Fruit fly (Drosophila melanogaster): ENCODE results near the gene stx.

stx gene

DNA sequence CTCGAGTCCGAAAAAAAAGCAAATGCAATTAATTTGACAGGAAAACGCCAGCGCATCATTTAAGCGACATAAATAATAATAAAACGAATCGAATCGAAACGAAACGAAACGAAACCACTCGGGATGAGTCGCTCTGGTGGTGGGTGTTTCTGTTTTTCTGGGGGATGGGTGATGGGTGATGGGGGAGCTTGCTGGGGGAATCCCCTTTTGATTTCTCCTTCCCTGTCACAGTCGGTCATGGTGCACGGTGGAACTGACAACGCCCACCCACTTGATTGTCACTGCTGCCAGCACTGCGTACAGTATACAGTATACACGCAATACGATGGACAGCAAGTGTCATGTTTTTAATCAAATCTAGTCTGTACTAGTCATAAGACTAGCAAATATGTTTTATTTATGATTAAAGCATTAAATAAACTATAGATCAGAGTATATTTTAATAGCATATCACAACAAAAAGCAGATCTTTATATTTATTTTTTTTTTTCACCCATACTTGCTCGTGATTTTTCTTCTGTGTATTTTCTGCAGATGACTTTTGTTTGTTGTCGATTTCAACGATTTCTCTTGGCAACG lies 22.8 kb downstream of the stx start:
- TF ChIP-seq dmrt93B (GFP tag; optimal IDR thresholded peaks at IDR 0.05): no peak
- no peak for TF ChIP-seq usp (GFP tag; optimal IDR thresholded peaks at IDR 0.05)
- TF ChIP-seq GATAd (GFP tag; optimal IDR thresholded peaks at IDR 0.05): no peak
- no peak for TF ChIP-seq Myc (optimal IDR thresholded peaks at IDR 0.05)
- TF ChIP-seq tai (GFP tag; optimal IDR thresholded peaks at IDR 0.05): no peak
- TF ChIP-seq Mio (GFP tag; optimal IDR thresholded peaks at IDR 0.05): no peak
- TF ChIP-seq pan (optimal IDR thresholded peaks at IDR 0.05): no peak
- TF ChIP-seq Hnf4 (GFP tag; optimal IDR thresholded peaks at IDR 0.05): no peak
- no peak for TF ChIP-seq OdsH (GFP tag; optimal IDR thresholded peaks at IDR 0.05)
- no peak for TF ChIP-seq Dfd (GFP tag; optimal IDR thresholded peaks at IDR 0.05)
- TF ChIP-seq dl (GFP tag; optimal IDR thresholded peaks at IDR 0.05; ENCODE audit: insufficient read depth in 1 of 2, partially characterized antibody in 2 of 2): no peak
- TF ChIP-seq CG32264 (GFP tag; optimal IDR thresholded peaks at IDR 0.05): no peak
- no peak for TF ChIP-seq Vsx2 (GFP tag; optimal IDR thresholded peaks at IDR 0.05; ENCODE audit: partially characterized antibody)
- TF ChIP-seq sage (GFP tag; optimal IDR thresholded peaks at IDR 0.05): no peak
- TF ChIP-seq Dif (GFP tag; optimal IDR thresholded peaks at IDR 0.05; ENCODE audit: partially characterized antibody): no peak
- no peak for TF ChIP-seq CG9705 (GFP tag; optimal IDR thresholded peaks at IDR 0.05)
- no peak for TF ChIP-seq jim (GFP tag; optimal IDR thresholded peaks at IDR 0.05)
- no peak for TF ChIP-seq Hr78 (GFP tag; optimal IDR thresholded peaks at IDR 0.05)
- TF ChIP-seq Hr83 (GFP tag; optimal IDR thresholded peaks at IDR 0.05; ENCODE audit: poor library complexity, severe bottlenecking): no peak
- no peak for TF ChIP-seq Rel (GFP tag; optimal IDR thresholded peaks at IDR 0.05)
- TF ChIP-seq Rel (tag; optimal IDR thresholded peaks at IDR 0.05): peak; percentile 91
- TF ChIP-seq psq (GFP tag; optimal IDR thresholded peaks at IDR 0.05): no peak
- TF ChIP-seq ey (GFP tag; optimal IDR thresholded peaks at IDR 0.05): no peak
- TF ChIP-seq sv (GFP tag; optimal IDR thresholded peaks at IDR 0.05): no peak
- TF ChIP-seq dsf (GFP tag; optimal IDR thresholded peaks at IDR 0.05; ENCODE audit: borderline replicate concordance): no peak
- no peak for TF ChIP-seq Jra (GFP tag; optimal IDR thresholded peaks at IDR 0.05)
- no peak for TF ChIP-seq Abd-B (GFP tag; optimal IDR thresholded peaks at IDR 0.05)
- TF ChIP-seq woc (GFP tag; optimal IDR thresholded peaks at IDR 0.05): no peak
- no peak for TF ChIP-seq br (GFP tag; optimal IDR thresholded peaks at IDR 0.05)
- TF ChIP-seq foxo (GFP tag; optimal IDR thresholded peaks at IDR 0.05): peak in 1 of 2 experiments; percentile 36
- no peak for TF ChIP-seq N (GFP tag; optimal IDR thresholded peaks at IDR 0.05)
- TF ChIP-seq Sp1 (GFP tag; optimal IDR thresholded peaks at IDR 0.05): peak; percentile 10
- no peak for TF ChIP-seq lola (GFP tag; optimal IDR thresholded peaks at IDR 0.05)
- no peak for TF ChIP-seq CrebA (GFP tag; optimal IDR thresholded peaks at IDR 0.05; ENCODE audit: borderline replicate concordance)
- TF ChIP-seq rgr (GFP tag; optimal IDR thresholded peaks at IDR 0.05): peak; percentile 29
- peak; percentile 5 for TF ChIP-seq HLH106 (tag; optimal IDR thresholded peaks at IDR 0.05)
- TF ChIP-seq h (GFP tag; optimal IDR thresholded peaks at IDR 0.05): peak; percentile 20
- peak; percentile 25 for TF ChIP-seq fru (GFP tag; optimal IDR thresholded peaks at IDR 0.05)
- TF ChIP-seq brk (GFP tag; optimal IDR thresholded peaks at IDR 0.05): no peak

DNA sequence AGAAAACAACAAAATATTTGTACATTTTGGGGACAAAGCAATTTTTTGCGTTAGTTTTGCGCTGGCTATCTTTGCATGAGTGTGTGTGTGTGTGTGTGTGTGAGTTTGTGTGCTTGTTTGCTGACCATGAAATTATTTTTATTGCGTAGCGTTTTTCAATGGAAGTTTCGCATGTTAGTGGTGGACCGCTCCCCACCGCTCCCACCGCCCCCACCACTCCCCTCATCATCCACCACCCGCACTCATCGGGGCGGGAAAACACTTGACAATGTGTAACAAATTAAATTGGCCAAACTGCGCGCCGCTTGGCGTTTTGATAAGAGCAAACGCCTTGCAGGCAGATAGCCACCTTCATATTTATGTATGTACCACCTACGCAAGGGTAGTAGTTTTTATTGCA lies 25.5 kb downstream of the stx start:
- TF ChIP-seq Rel (GFP tag; optimal IDR thresholded peaks at IDR 0.05): no peak
- TF ChIP-seq Rel (tag; optimal IDR thresholded peaks at IDR 0.05): no peak
- TF ChIP-seq Dfd (GFP tag; optimal IDR thresholded peaks at IDR 0.05): peak; percentile 71

DNA sequence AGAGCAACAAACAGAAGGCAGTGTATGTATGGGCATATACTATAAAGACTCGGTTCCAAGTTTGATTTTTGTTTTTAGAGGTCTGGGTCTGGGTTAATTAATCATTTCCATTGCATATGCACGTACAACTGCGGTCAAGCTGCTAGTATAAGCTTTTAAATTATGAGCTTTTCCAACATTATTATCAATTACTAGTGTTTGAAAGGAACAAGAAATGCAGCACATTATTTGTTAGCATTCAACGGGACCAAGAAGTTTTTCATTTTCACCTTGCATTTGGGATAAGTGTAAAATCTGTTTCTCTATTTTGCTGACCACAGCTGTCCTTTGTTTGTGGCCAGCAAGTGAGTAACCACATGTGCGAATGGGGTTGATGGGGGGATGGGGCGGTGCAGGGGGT lies 26.9 kb downstream of the stx start:
- TF ChIP-seq lola (GFP tag; optimal IDR thresholded peaks at IDR 0.05): no peak
- no peak for TF ChIP-seq Mio (GFP tag; optimal IDR thresholded peaks at IDR 0.05)
- TF ChIP-seq N (GFP tag; optimal IDR thresholded peaks at IDR 0.05): no peak
- no peak for TF ChIP-seq Dfd (GFP tag; optimal IDR thresholded peaks at IDR 0.05)
- no peak for TF ChIP-seq Abd-B (GFP tag; optimal IDR thresholded peaks at IDR 0.05)
- TF ChIP-seq br (GFP tag; optimal IDR thresholded peaks at IDR 0.05): peak; percentile 39
- TF ChIP-seq dl (GFP tag; optimal IDR thresholded peaks at IDR 0.05; ENCODE audit: insufficient read depth in 1 of 2, partially characterized antibody in 2 of 2): no peak
- TF ChIP-seq GATAd (GFP tag; optimal IDR thresholded peaks at IDR 0.05): no peak
- TF ChIP-seq h (GFP tag; optimal IDR thresholded peaks at IDR 0.05): peak; percentile 70
- TF ChIP-seq foxo (GFP tag; optimal IDR thresholded peaks at IDR 0.05): peak in 1 of 2 experiments; percentile 65
- TF ChIP-seq OdsH (GFP tag; optimal IDR thresholded peaks at IDR 0.05): peak; percentile 44
- no peak for TF ChIP-seq CrebA (GFP tag; optimal IDR thresholded peaks at IDR 0.05; ENCODE audit: borderline replicate concordance)
- no peak for TF ChIP-seq sage (GFP tag; optimal IDR thresholded peaks at IDR 0.05)
- TF ChIP-seq dsf (GFP tag; optimal IDR thresholded peaks at IDR 0.05; ENCODE audit: borderline replicate concordance): no peak
- TF ChIP-seq sv (GFP tag; optimal IDR thresholded peaks at IDR 0.05): no peak
- no peak for TF ChIP-seq pan (optimal IDR thresholded peaks at IDR 0.05)
- TF ChIP-seq Myc (optimal IDR thresholded peaks at IDR 0.05): no peak
- TF ChIP-seq HLH106 (tag; optimal IDR thresholded peaks at IDR 0.05): peak; percentile 47
- TF ChIP-seq Hr83 (GFP tag; optimal IDR thresholded peaks at IDR 0.05; ENCODE audit: poor library complexity, severe bottlenecking): no peak
- peak; percentile 58 for TF ChIP-seq fru (GFP tag; optimal IDR thresholded peaks at IDR 0.05)
- TF ChIP-seq tai (GFP tag; optimal IDR thresholded peaks at IDR 0.05): peak; percentile 43
- no peak for TF ChIP-seq Rel (GFP tag; optimal IDR thresholded peaks at IDR 0.05)
- TF ChIP-seq Rel (tag; optimal IDR thresholded peaks at IDR 0.05): no peak
- no peak for TF ChIP-seq CG9705 (GFP tag; optimal IDR thresholded peaks at IDR 0.05)
- TF ChIP-seq CG32264 (GFP tag; optimal IDR thresholded peaks at IDR 0.05): peak; percentile 45
- TF ChIP-seq Vsx2 (GFP tag; optimal IDR thresholded peaks at IDR 0.05; ENCODE audit: partially characterized antibody): no peak
- TF ChIP-seq dmrt93B (GFP tag; optimal IDR thresholded peaks at IDR 0.05): peak; percentile 39
- TF ChIP-seq Sp1 (GFP tag; optimal IDR thresholded peaks at IDR 0.05): peak; percentile 44
- TF ChIP-seq ey (GFP tag; optimal IDR thresholded peaks at IDR 0.05): peak; percentile 61
- TF ChIP-seq woc (GFP tag; optimal IDR thresholded peaks at IDR 0.05): no peak
- no peak for TF ChIP-seq brk (GFP tag; optimal IDR thresholded peaks at IDR 0.05)
- TF ChIP-seq Hnf4 (GFP tag; optimal IDR thresholded peaks at IDR 0.05): peak; percentile 56
- no peak for TF ChIP-seq usp (GFP tag; optimal IDR thresholded peaks at IDR 0.05)
- peak; percentile 44 for TF ChIP-seq psq (GFP tag; optimal IDR thresholded peaks at IDR 0.05)
- TF ChIP-seq rgr (GFP tag; optimal IDR thresholded peaks at IDR 0.05): peak; percentile 72
- TF ChIP-seq Jra (GFP tag; optimal IDR thresholded peaks at IDR 0.05): no peak
- no peak for TF ChIP-seq jim (GFP tag; optimal IDR thresholded peaks at IDR 0.05)
- no peak for TF ChIP-seq Dif (GFP tag; optimal IDR thresholded peaks at IDR 0.05; ENCODE audit: partially characterized antibody)
- no peak for TF ChIP-seq Hr78 (GFP tag; optimal IDR thresholded peaks at IDR 0.05)

Measured in whole organism, wandering third instar larva.